Fruit fly (Drosophila melanogaster): ENCODE data around the gene dac.

dac gene

dm6 chr2L:16525114-16525513 lies 39.3 kb upstream of the dac start:
- TF ChIP-seq pad (GFP tag; optimal IDR thresholded peaks at IDR 0.05) (no peak), tj (GFP tag; optimal IDR thresholded peaks at IDR 0.05) (peak; percentile 42)

dm6 chr2L:16523091-16523490 lies 37.3 kb upstream of the dac start:
- TF ChIP-seq CG5204 (GFP tag; optimal IDR thresholded peaks at IDR 0.05) (no peak), ovo (GFP tag; optimal IDR thresholded peaks at IDR 0.05) (peak; percentile 77), tj (GFP tag; optimal IDR thresholded peaks at IDR 0.05) (peak; percentile 74), CG33017 (tag; optimal IDR thresholded peaks at IDR 0.05) (peak; percentile 23), bab1 (GFP tag; optimal IDR thresholded peaks at IDR 0.05) (no peak), toe (GFP tag; optimal IDR thresholded peaks at IDR 0.05) (peak; percentile 30), CG12768 (GFP tag; optimal IDR thresholded peaks at IDR 0.05) (peak; percentile 75), Crg-1 (GFP tag; optimal IDR thresholded peaks at IDR 0.05) (no peak), Mnt (GFP tag; optimal IDR thresholded peaks at IDR 0.05) (peak; percentile 42), CG11617 (GFP tag; optimal IDR thresholded peaks at IDR 0.05) (peak; percentile 6), CG14711 (tag; optimal IDR thresholded peaks at IDR 0.05) (peak; percentile 22), pad (GFP tag; optimal IDR thresholded peaks at IDR 0.05) (peak; percentile 42), CG7045 (GFP tag; optimal IDR thresholded peaks at IDR 0.05) (peak; percentile 59), Clk (GFP tag; optimal IDR thresholded peaks at IDR 0.05) (peak; percentile 47), cic (GFP tag; optimal IDR thresholded peaks at IDR 0.05) (peak; percentile 95), CG1620 (GFP tag; optimal IDR thresholded peaks at IDR 0.05) (peak; percentile 24), kay (GFP tag; ENCODE audit: borderline replicate concordance) (peak; percentile 87), cnc (optimal IDR thresholded peaks at IDR 0.05) (peak in 1 of 2 experiments; percentile 2), CG7101 (tag; optimal IDR thresholded peaks at IDR 0.05) (peak; percentile 47), Hr96 (GFP tag; optimal IDR thresholded peaks at IDR 0.05) (no peak)

dm6 chr2L:16522286-16522646 lies 36.5 kb upstream of the dac start:
- TF ChIP-seq pad (GFP tag; optimal IDR thresholded peaks at IDR 0.05): no peak
- TF ChIP-seq CG14711 (tag; optimal IDR thresholded peaks at IDR 0.05): peak; percentile 2
- TF ChIP-seq cnc (optimal IDR thresholded peaks at IDR 0.05): no peak
- TF ChIP-seq tj (GFP tag; optimal IDR thresholded peaks at IDR 0.05): peak; percentile 80
- peak; percentile 0 for TF ChIP-seq ovo (GFP tag; optimal IDR thresholded peaks at IDR 0.05)
- TF ChIP-seq CG33017 (tag; optimal IDR thresholded peaks at IDR 0.05): no peak
- TF ChIP-seq bab1 (GFP tag; optimal IDR thresholded peaks at IDR 0.05): no peak
- TF ChIP-seq kay (GFP tag; ENCODE audit: borderline replicate concordance): no peak
- peak; percentile 68 for TF ChIP-seq cic (GFP tag; optimal IDR thresholded peaks at IDR 0.05)
- TF ChIP-seq Hr96 (GFP tag; optimal IDR thresholded peaks at IDR 0.05): no peak
- TF ChIP-seq CG1620 (GFP tag; optimal IDR thresholded peaks at IDR 0.05): no peak
- no peak for TF ChIP-seq Crg-1 (GFP tag; optimal IDR thresholded peaks at IDR 0.05)
- TF ChIP-seq CG12768 (GFP tag; optimal IDR thresholded peaks at IDR 0.05): no peak

DNA sequence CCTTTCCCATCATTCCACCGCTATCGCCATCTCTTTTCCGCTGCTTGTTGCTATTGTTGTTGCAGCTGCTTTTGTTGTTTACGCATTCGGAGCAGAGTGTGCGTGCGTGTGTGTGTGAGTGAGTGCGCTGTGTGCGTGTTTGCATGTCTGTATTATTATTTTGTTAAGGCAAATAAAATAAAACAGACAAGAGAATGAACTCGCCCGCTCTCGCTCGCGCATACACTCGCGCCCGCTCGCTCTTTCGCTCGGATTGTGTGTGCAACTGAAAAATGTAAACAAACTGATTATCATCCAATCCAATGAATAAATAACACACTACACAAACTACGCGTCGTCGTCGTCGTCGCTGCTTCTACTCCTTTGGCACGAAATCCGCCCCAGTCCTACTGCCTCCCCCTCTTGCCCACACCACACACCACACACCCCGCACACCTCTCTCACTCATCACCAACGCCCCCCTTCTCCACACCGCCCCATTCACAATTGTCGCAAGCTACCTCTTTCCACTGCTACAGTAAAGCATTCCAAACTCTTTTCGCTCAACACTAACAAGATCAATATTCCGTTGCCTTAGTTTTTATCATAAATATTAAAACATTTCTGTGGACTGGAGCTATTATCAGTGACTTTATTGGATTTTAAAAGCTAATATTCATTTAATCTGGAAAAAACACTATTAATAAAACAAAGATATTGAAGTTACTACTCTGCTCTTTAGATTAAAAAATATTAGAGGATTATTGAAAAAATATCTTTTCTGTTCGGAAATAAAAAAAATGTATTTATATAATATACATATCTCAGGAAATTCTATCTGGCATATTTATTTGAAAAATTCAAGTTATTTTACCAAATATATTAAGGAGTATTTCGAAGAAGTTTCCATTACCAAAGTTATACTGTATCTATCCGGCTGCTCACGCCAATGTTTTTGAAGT lies 35.8 kb upstream of the dac start:
- peak; percentile 73 for TF ChIP-seq CG7101 (tag; optimal IDR thresholded peaks at IDR 0.05)
- no peak for TF ChIP-seq Hr96 (GFP tag; optimal IDR thresholded peaks at IDR 0.05)
- peak; percentile 33 for TF ChIP-seq CG1620 (GFP tag; optimal IDR thresholded peaks at IDR 0.05)
- TF ChIP-seq kay (GFP tag; ENCODE audit: borderline replicate concordance): peak; percentile 96
- peak; percentile 57 for TF ChIP-seq CG11617 (GFP tag; optimal IDR thresholded peaks at IDR 0.05)
- no peak for TF ChIP-seq cnc (optimal IDR thresholded peaks at IDR 0.05)
- peak; percentile 48 for TF ChIP-seq Crg-1 (GFP tag; optimal IDR thresholded peaks at IDR 0.05)
- TF ChIP-seq CG12768 (GFP tag; optimal IDR thresholded peaks at IDR 0.05): peak; percentile 83
- no peak for TF ChIP-seq CG7045 (GFP tag; optimal IDR thresholded peaks at IDR 0.05)
- TF ChIP-seq tj (GFP tag; optimal IDR thresholded peaks at IDR 0.05): no peak
- TF ChIP-seq Mnt (GFP tag; optimal IDR thresholded peaks at IDR 0.05): peak; percentile 64
- TF ChIP-seq CG14711 (tag; optimal IDR thresholded peaks at IDR 0.05): peak; percentile 15
- TF ChIP-seq bab1 (GFP tag; optimal IDR thresholded peaks at IDR 0.05): no peak
- peak; percentile 98 for TF ChIP-seq cic (GFP tag; optimal IDR thresholded peaks at IDR 0.05)
- peak; percentile 48 for TF ChIP-seq pad (GFP tag; optimal IDR thresholded peaks at IDR 0.05)
- TF ChIP-seq CG5204 (GFP tag; optimal IDR thresholded peaks at IDR 0.05): peak; percentile 2
- peak; percentile 78 for TF ChIP-seq ovo (GFP tag; optimal IDR thresholded peaks at IDR 0.05)
- peak; percentile 41 for TF ChIP-seq Clk (GFP tag; optimal IDR thresholded peaks at IDR 0.05)
- peak; percentile 51 for TF ChIP-seq CG33017 (tag; optimal IDR thresholded peaks at IDR 0.05)
- TF ChIP-seq toe (GFP tag; optimal IDR thresholded peaks at IDR 0.05): no peak

DNA sequence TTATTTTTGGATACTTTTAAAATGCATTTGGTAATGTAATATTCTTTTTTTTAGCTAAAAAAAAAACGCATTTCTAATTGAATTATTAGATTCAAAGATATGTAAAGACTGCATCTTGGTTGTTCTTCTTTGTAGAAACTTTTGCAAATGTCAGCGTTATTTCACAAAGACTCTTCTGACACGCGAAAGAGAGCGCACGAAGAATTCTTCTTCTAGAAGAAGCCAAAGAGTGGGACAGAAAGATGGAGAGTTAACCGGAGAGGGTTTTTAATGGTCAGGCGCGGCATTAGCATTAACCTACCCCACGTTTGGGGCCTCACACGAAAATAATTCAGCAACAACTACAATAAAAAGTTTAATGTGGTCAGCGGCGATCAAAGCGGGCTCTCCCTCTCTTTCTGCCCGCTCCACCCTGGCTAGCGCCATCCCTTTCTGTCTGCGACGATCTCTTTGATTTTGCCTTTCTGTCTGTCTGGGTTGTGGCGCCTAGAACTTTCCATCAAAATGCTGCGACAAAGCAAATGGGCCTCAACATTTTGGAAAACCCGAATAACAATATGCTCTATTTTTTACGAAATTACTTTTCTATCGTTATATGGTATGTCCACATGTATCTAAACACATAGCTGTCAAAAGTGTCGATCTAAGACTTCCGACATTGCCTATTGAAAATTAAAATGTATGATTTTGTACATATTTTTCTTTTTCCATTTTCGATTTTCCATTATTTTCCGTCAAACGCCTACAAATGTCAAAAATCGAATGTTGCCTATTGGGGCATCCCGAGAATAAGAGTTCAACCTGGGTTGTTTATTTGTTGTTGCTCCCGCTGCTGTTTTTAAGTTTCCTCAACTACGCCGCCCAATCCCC lies 34.9 kb upstream of the dac start:
- TF ChIP-seq tj (GFP tag; optimal IDR thresholded peaks at IDR 0.05) (peak; percentile 80), CG1620 (GFP tag; optimal IDR thresholded peaks at IDR 0.05) (no peak), pad (GFP tag; optimal IDR thresholded peaks at IDR 0.05) (peak; percentile 33)
